Worm (Caenorhabditis elegans) whole organism, L4 larva: ENCODE results near the gene C15H11.1.
A peak's percentile ranks its signal among the peaks of the same experiment; 100 is the strongest.

Source experiments
- F44E2.7 ChIP-seq: fragments of 200-800 bp; sonication (Bioruptor generic); IDR thresholded peaks from 2 replicates; pipeline ENCODE4 v2.1.2; 2022; ENCODE audit warnings: missing genetic modification characterization, missing compliant biosample characterization
- T26A8.4 ChIP-seq: fragments of 200-800 bp; sonication (Bioruptor generic); IDR thresholded peaks from 2 replicates; pipeline ENCODE4 v1.3.6; 2022; ENCODE audit warnings: missing genetic modification characterization, missing compliant biosample characterization
- ZK546.5 ChIP-seq, 2 experiments: sonication (generic microtip); optimal IDR thresholded peaks; 2 replicates each; lab custom pipeline; 2017; ENCODE audit warnings: missing biosample characterization in 2 of 2, missing genetic modification characterization in 2 of 2
- dmd-8 ChIP-seq: fragments of 200-800 bp; sonication (Bioruptor generic); IDR thresholded peaks from 2 replicates; pipeline ENCODE4 v1.3.6; 2022; ENCODE audit warnings: missing genetic modification characterization, missing compliant biosample characterization
- gei-8 ChIP-seq: fragments of 200-800 bp; sonication (Bioruptor generic); optimal IDR thresholded peaks from 2 replicates; lab custom pipeline; 2018; ENCODE audit warnings: mild to moderate bottlenecking, missing genetic modification characterization, missing compliant biosample characterization
- lin-38 ChIP-seq: fragments of 200-800 bp; sonication (Bioruptor generic); IDR thresholded peaks from 2 replicates; pipeline ENCODE4 v1.3.6; 2022; ENCODE audit warnings: missing genetic modification reagents, missing genetic modification characterization, missing compliant biosample characterization
- lin-39 ChIP-seq: fragments of 150-350 bp; optimal IDR thresholded peaks from 2 replicates; lab custom pipeline; 2014; ENCODE audit warnings: missing biosample characterization, missing genetic modification reagents, missing genetic modification characterization
- mes-2 ChIP-seq: sonication (generic microtip); optimal IDR thresholded peaks from 2 replicates; lab custom pipeline; 2016; ENCODE audit warnings: missing genotype, mild to moderate bottlenecking, missing genetic modification characterization, missing compliant biosample characterization; ENCODE audit not compliant: poor library complexity, severe bottlenecking
- mxl-2 ChIP-seq: fragments of 200-800 bp; sonication (Bioruptor generic); conservative IDR thresholded peaks from 2 replicates; pipeline ENCODE4 v1.3.6; 2022; ENCODE audit warnings: missing genetic modification reagents, missing genetic modification characterization, missing compliant biosample characterization
- nhr-11 ChIP-seq: fragments of 150-350 bp; optimal IDR thresholded peaks from 2 replicates; lab custom pipeline; 2014; ENCODE audit warnings: missing biosample characterization, missing genetic modification characterization
- pha-4 ChIP-seq, 2 experiments: fragments of 150-350 bp in 1 of 2; fragments of 200-800 bp in 1 of 2; sonication (Bioruptor generic) in 1 of 2; IDR thresholded peaks in 1 of 2; optimal IDR thresholded peaks in 1 of 2; 2 replicates each; pipeline versions ENCODE4 v1.3.6 to Lab custom; 2014 to 2022; ENCODE audit warnings: missing genetic modification characterization in 2 of 2, missing genetic modification reagents in 2 of 2, missing biosample characterization in 1 of 2, missing compliant biosample characterization in 1 of 2
- tra-1 ChIP-seq: fragments of 200-800 bp; sonication (Bioruptor generic); IDR thresholded peaks from 2 replicates; pipeline ENCODE4 v1.3.6; 2022; ENCODE audit warnings: missing genetic modification reagents, missing genetic modification characterization, missing compliant biosample characterization
- zip-11 ChIP-seq: fragments of 200-800 bp; sonication (Bioruptor generic); IDR thresholded peaks from 2 replicates; pipeline ENCODE4 v1.3.6; 2022; ENCODE audit warnings: missing genetic modification characterization, missing compliant biosample characterization
- ztf-7 ChIP-seq: fragments of 150-350 bp; optimal IDR thresholded peaks from 2 replicates; lab custom pipeline; 2014; ENCODE audit warnings: missing biosample characterization, missing genetic modification characterization

C15H11.1 gene

DNA sequence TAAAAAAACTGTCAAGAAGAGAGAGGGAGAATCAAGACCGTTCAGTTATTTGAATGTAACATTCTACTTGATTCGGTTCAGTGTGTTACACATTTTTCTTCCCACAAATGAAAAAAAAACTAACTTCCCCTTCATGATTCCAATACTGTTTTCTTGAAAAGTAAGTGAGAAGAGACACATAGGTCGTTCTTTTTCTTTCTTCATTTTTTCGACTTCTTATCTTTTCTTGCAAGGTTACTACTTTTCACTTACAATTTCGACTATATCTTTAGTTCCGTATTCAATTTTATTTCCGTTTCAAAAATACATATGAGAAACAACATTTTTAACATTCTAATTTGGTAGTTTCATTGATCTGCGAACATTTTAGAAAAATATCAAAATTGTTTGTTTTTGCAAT is 45.6 kb downstream of the C15H11.1 start (continued):
- no peak for TF ChIP-seq dmd-8 (GFP tag; lab: Robert Waterston, UW)
- no peak for TF ChIP-seq T26A8.4 (GFP tag; lab: Robert Waterston, UW)

DNA sequence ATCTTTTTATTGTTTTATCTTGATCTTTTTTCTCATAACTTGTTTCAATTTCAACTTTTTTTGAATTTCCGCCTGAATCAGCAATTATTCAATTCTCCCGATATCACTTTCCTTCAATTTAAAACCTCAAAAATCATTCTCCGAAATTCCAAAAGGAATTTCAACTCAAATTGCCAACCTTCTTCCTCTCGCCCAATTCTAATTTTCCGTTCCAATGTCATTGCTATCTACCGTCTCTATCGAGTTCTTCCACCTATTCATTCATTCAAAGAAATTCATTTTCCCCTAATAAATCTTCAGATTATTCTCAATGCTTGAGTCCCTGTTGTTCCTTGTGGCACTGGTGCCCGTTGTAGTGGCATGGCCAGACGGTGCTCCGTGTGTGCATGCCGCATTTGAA is 47.2 kb downstream of the C15H11.1 start, which contains the start of gene F23B12.4:
TSS of gene F23B12.4 (plus strand) at position 301 of the 400 bp plus-strand sequence.
- TF ChIP-seq ztf-7 (no peak), ZK546.5 (tag; optimal IDR thresholded peaks at IDR 0.05; lab: Kevin White, UChicago) (no peak), zip-11 (GFP tag; lab: Robert Waterston, UW) (no peak), tra-1 (GFP tag; lab: Robert Waterston, UW) (no peak), mxl-2 (GFP tag; lab: Robert Waterston, UW) (no peak), gei-8 (no peak), lin-38 (GFP tag; lab: Robert Waterston, UW) (no peak), lin-39 (tag; lab: Kevin White, UChicago) (no peak), pha-4 (GFP tag; IDR thresholded peaks at IDR 0.05; lab: Robert Waterston, UW) (no peak), pha-4 (tag; optimal IDR thresholded peaks at IDR 0.05; lab: Kevin White, UChicago) (no peak), nhr-11 (no peak), F44E2.7 (GFP tag; lab: Robert Waterston, UW) (no peak)

DNA sequence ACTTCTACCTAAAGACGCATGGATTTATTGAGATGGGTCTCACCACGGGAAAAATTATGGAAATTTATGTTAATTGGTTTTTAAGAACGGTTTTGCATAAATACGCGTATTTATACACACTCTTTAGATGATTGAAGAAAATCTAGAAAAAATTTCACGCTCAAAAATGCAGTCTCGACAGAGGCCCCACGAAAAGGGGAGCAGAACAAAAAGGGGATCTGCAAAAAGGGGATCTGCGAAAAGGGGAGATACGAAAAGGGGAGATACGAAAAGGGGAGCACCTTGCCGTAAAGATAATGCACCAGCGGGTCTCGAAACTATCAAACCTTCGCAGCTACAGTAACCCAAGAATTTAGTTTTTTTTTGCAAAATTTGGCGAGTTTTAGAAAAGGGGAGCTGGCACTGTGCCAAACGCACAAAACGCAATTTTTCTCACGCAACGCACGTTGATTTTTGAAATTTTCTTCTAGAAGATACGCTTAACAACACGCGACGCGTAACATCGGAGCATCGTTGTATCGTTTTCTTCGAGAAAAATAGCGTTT is 49.9 kb downstream of the C15H11.1 start:
- peak; percentile 53 for TF ChIP-seq mes-2 (tag; lab: Kevin White, UChicago)
